Worm (Caenorhabditis elegans) whole organism, L4/young adult: ENCODE measurements around the gene cyk-1.
"Not testable (repeated sequence)": the region's sequence is repeated elsewhere in the genome, so short reads cannot be mapped to it uniquely, and the experiment has no call there.

ENCODE experiments used
- W03F9.2 ChIP-seq: fragments of 150-350 bp; optimal IDR thresholded peaks from 2 replicates; lab custom pipeline; 2014; ENCODE audit warnings: missing biosample characterization, missing genetic modification characterization
- him-1 ChIP-seq: sonication (generic microtip); optimal IDR thresholded peaks from 2 replicates; lab custom pipeline; 2016; ENCODE audit warnings: missing genotype, missing genetic modification reagents, missing genetic modification characterization, missing compliant biosample characterization

DNA sequence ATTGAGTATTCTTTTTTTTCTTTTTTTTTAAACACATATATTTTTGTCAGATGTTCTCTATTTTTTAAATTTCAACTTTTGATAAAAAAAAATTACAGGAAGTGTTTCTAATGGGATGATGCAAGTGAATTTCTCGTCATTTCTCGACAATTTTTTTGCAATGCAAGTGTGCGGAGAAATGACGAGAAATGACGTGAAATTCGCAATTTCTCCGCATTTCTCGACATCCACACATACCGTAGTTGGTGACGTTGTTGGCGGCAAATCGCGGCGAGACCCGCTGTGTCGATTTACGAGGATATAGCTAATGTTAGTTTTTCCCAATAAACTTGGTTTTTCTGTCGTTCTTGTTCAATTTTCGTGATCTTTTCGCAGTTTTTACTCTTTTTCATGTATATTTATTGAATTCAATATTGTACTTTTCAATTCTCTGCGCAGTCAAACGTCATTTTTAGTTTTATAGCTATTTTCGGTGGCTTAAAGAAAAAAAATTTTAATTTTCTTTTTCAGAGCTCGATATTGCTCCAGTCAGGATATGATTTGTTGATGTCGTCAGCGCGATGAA, 46.9 kb downstream of the cyk-1 start, which contains the start of gene F31E3.6:
- TF ChIP-seq him-1; W03F9.2 (tag; lab: Kevin White, UChicago): not testable (repeated sequence)
